Fruit fly (Drosophila melanogaster) whole organism, embryonic: ENCODE results near the gene bys.
A peak's percentile ranks its signal among the peaks of the same experiment; 100 is the strongest.

Experiments
- C15 ChIP-seq: fragments of 200-800 bp; sonication (Bioruptor generic); IDR thresholded peaks from 3 replicates; pipeline ENCODE4 v1.3.6; 2022; ENCODE audit warnings: missing biosample characterization, missing genetic modification characterization
- CG10274 ChIP-seq: fragments of 200-800 bp; sonication (Bioruptor generic); optimal IDR thresholded peaks from 3 replicates; lab custom pipeline; 2017; ENCODE audit warnings: missing biosample characterization, mild to moderate bottlenecking, missing genetic modification characterization
- CG11398 ChIP-seq: fragments of 200-800 bp; sonication (Bioruptor generic); optimal IDR thresholded peaks from 2 replicates; lab custom pipeline; 2016; ENCODE audit warnings: missing biosample characterization, missing genetic modification characterization
- CG11696 ChIP-seq: fragments of 200-800 bp; sonication (Bioruptor generic); IDR thresholded peaks from 2 replicates; pipeline ENCODE4 v1.3.6; 2022; ENCODE audit warnings: missing biosample characterization, missing genetic modification characterization
- CG13287 ChIP-seq: fragments of 200-800 bp; sonication (Bioruptor generic); IDR thresholded peaks from 2 replicates; pipeline ENCODE4 v1.3.6; 2022; ENCODE audit warnings: missing biosample characterization, missing genetic modification characterization; ENCODE audit not compliant: partially characterized antibody
- CG17359 ChIP-seq: fragments of 200-800 bp; sonication (Bioruptor generic); optimal IDR thresholded peaks from 3 replicates; lab custom pipeline; 2018; ENCODE audit warnings: missing biosample characterization, mild to moderate bottlenecking, missing genetic modification characterization, moderate library complexity
- CG2120 ChIP-seq: fragments of 200-800 bp; sonication (Bioruptor generic); optimal IDR thresholded peaks from 3 replicates; lab custom pipeline; 2016; ENCODE audit warnings: missing biosample characterization, missing genetic modification characterization
- CG2678 ChIP-seq: fragments of 200-800 bp; sonication (Bioruptor generic); optimal IDR thresholded peaks from 3 replicates; lab custom pipeline; 2019; ENCODE audit warnings: missing biosample characterization, mild to moderate bottlenecking, missing genetic modification characterization, moderate library complexity
- CG3163 ChIP-seq: fragments of 200-800 bp; sonication (Bioruptor generic); optimal IDR thresholded peaks from 3 replicates; lab custom pipeline; 2016; ENCODE audit warnings: missing biosample characterization, missing genetic modification characterization
- CG32767 ChIP-seq: fragments of 200-800 bp; sonication (Bioruptor generic); IDR thresholded peaks from 2 replicates; pipeline ENCODE4 v1.3.6; 2022; ENCODE audit warnings: missing biosample characterization, missing genetic modification characterization
- CG3847 ChIP-seq: fragments of 200-800 bp; sonication (Bioruptor generic); IDR thresholded peaks from 2 replicates; pipeline ENCODE4 v1.3.6; 2022; ENCODE audit warnings: missing biosample characterization, missing genetic modification characterization
- CG6254 ChIP-seq: fragments of 200-800 bp; sonication (Bioruptor generic); optimal IDR thresholded peaks from 3 replicates; lab custom pipeline; 2017; ENCODE audit warnings: mild to moderate bottlenecking, missing biosample characterization, missing genetic modification reagents, missing genetic modification characterization
- CG6272 ChIP-seq: fragments of 200-800 bp; sonication (Bioruptor generic); IDR thresholded peaks from 2 replicates; pipeline ENCODE4 v1.3.6; 2022; ENCODE audit warnings: missing biosample characterization, missing genetic modification characterization
- CG6689 ChIP-seq: fragments of 200-800 bp; sonication (Bioruptor generic); IDR thresholded peaks from 2 replicates; pipeline ENCODE4 v1.3.6; 2022; ENCODE audit warnings: missing biosample characterization, missing genetic modification characterization
- CG6765 ChIP-seq: fragments of 200-800 bp; sonication (Bioruptor generic); optimal IDR thresholded peaks from 3 replicates; lab custom pipeline; 2017; ENCODE audit warnings: missing biosample characterization, mild to moderate bottlenecking, missing genetic modification characterization
- CG7271 ChIP-seq: fragments of 200-800 bp; sonication (Bioruptor generic); optimal IDR thresholded peaks from 2 replicates; lab custom pipeline; 2018; ENCODE audit warnings: missing biosample characterization, mild to moderate bottlenecking, missing genetic modification characterization, moderate library complexity
- CG7372 ChIP-seq: fragments of 200-800 bp; sonication (Bioruptor generic); IDR thresholded peaks from 2 replicates; pipeline ENCODE4 v1.3.6; 2022; ENCODE audit warnings: missing biosample characterization, missing genetic modification characterization
- CG7987 ChIP-seq: fragments of 200-800 bp; sonication (Bioruptor generic); optimal IDR thresholded peaks from 2 replicates; lab custom pipeline; 2018; ENCODE audit warnings: missing biosample characterization, mild to moderate bottlenecking, missing genetic modification characterization, moderate library complexity
- CG8388 ChIP-seq: fragments of 200-800 bp; sonication (Bioruptor generic); optimal IDR thresholded peaks from 2 replicates; lab custom pipeline; 2019; ENCODE audit warnings: missing biosample characterization, mild to moderate bottlenecking, missing genetic modification characterization, moderate library complexity
- CrebB ChIP-seq: fragments of 200-800 bp; sonication (Bioruptor generic); optimal IDR thresholded peaks from 3 replicates; lab custom pipeline; 2018; ENCODE audit warnings: missing biosample characterization, mild to moderate bottlenecking, missing genetic modification characterization
- D19B ChIP-seq: fragments of 200-800 bp; sonication (Bioruptor generic); optimal IDR thresholded peaks from 2 replicates; lab custom pipeline; 2017; ENCODE audit warnings: missing biosample characterization, mild to moderate bottlenecking, missing genetic modification characterization
- Dad ChIP-seq: fragments of 200-800 bp; sonication (Bioruptor generic); optimal IDR thresholded peaks from 3 replicates; lab custom pipeline; 2016; ENCODE audit warnings: missing biosample characterization, missing genetic modification characterization
- Dip2 ChIP-seq: fragments of 200-800 bp; sonication (Bioruptor generic); IDR thresholded peaks from 2 replicates; pipeline ENCODE4 v1.3.6; 2022; ENCODE audit warnings: missing biosample characterization, missing genetic modification characterization
- Drgx ChIP-seq: fragments of 200-800 bp; sonication (Bioruptor generic); IDR thresholded peaks from 2 replicates; pipeline ENCODE4 v1.3.6; 2022; ENCODE audit warnings: missing biosample characterization, missing genetic modification characterization
- HmgD ChIP-seq: fragments of 200-800 bp; sonication (Bioruptor generic); optimal IDR thresholded peaks from 3 replicates; lab custom pipeline; 2016; ENCODE audit warnings: missing biosample characterization, missing genetic modification characterization
- MBD-R2 ChIP-seq: fragments of 200-800 bp; sonication (Bioruptor generic); IDR thresholded peaks from 2 replicates; pipeline ENCODE4 v1.3.6; 2022; ENCODE audit warnings: missing biosample characterization, missing genetic modification characterization
- YL-1 ChIP-seq: fragments of 200-800 bp; sonication (Bioruptor generic); optimal IDR thresholded peaks from 3 replicates; lab custom pipeline; 2017; ENCODE audit warnings: missing biosample characterization, mild to moderate bottlenecking, missing genetic modification characterization
- ash1 ChIP-seq: fragments of 200-800 bp; sonication (Bioruptor generic); optimal IDR thresholded peaks from 2 replicates; lab custom pipeline; 2018; ENCODE audit warnings: missing biosample characterization, mild to moderate bottlenecking, missing genetic modification characterization
- az2 ChIP-seq: fragments of 200-800 bp; sonication (Bioruptor generic); optimal IDR thresholded peaks from 3 replicates; lab custom pipeline; 2016; ENCODE audit warnings: missing biosample characterization, missing genetic modification characterization
- bcd ChIP-seq: fragments of 200-800 bp; sonication (Bioruptor generic); optimal IDR thresholded peaks from 2 replicates; lab custom pipeline; 2017; ENCODE audit warnings: missing biosample characterization, mild to moderate bottlenecking, missing genetic modification characterization
- bigmax ChIP-seq: fragments of 200-800 bp; sonication (Bioruptor generic); optimal IDR thresholded peaks from 2 replicates; lab custom pipeline; 2018; ENCODE audit warnings: missing biosample characterization, mild to moderate bottlenecking, missing genetic modification characterization
- cg ChIP-seq: fragments of 200-800 bp; sonication (Bioruptor generic); optimal IDR thresholded peaks from 3 replicates; lab custom pipeline; 2019; ENCODE audit warnings: missing biosample characterization, mild to moderate bottlenecking, missing genetic modification characterization, moderate library complexity
- cwo ChIP-seq: fragments of 200-800 bp; sonication (Bioruptor generic); optimal IDR thresholded peaks from 3 replicates; lab custom pipeline; 2017; ENCODE audit warnings: missing biosample characterization, missing genetic modification characterization, mild to moderate bottlenecking, moderate library complexity, missing genetic modification reagents
- eve ChIP-seq, 2 experiments: fragments of >200 bp; optimal IDR thresholded peaks; 2 replicates each; lab custom pipeline; 2017; ENCODE audit warnings: missing biosample characterization in 2 of 2, missing genetic modification characterization in 2 of 2
- eyg ChIP-seq: fragments of 200-800 bp; sonication (Bioruptor generic); optimal IDR thresholded peaks from 3 replicates; lab custom pipeline; 2016; ENCODE audit warnings: missing biosample characterization, missing genetic modification characterization
- fu2 ChIP-seq: fragments of 200-800 bp; sonication (Bioruptor generic); optimal IDR thresholded peaks from 2 replicates; lab custom pipeline; 2016; ENCODE audit warnings: missing biosample characterization, missing genetic modification characterization
- lilli ChIP-seq: fragments of 200-800 bp; sonication (Bioruptor generic); optimal IDR thresholded peaks from 3 replicates; lab custom pipeline; 2016; ENCODE audit warnings: missing biosample characterization, missing genetic modification characterization
- lov ChIP-seq, 2 experiments: fragments of 200-800 bp in 1 of 2; fragments of >200 bp in 1 of 2; sonication (Bioruptor generic) in 1 of 2; IDR thresholded peaks in 1 of 2; optimal IDR thresholded peaks in 1 of 2; 2 replicates in 1 of 2; 3 replicates in 1 of 2; pipeline versions ENCODE4 v1.3.6 to Lab custom; 2017 to 2022; ENCODE audit warnings: missing biosample characterization in 1 of 2, missing genetic modification characterization in 1 of 2
- mam ChIP-seq: fragments of 200-800 bp; sonication (Bioruptor generic); optimal IDR thresholded peaks from 3 replicates; lab custom pipeline; 2016; ENCODE audit warnings: missing biosample characterization, missing genetic modification characterization
- nom ChIP-seq: fragments of 200-800 bp; sonication (Bioruptor generic); optimal IDR thresholded peaks from 2 replicates; lab custom pipeline; 2017; ENCODE audit warnings: missing biosample characterization, missing genetic modification characterization, mild to moderate bottlenecking, moderate library complexity, missing genetic modification reagents
- phol ChIP-seq: fragments of 200-800 bp; sonication (Bioruptor generic); optimal IDR thresholded peaks from 3 replicates; lab custom pipeline; 2018; ENCODE audit warnings: missing biosample characterization, mild to moderate bottlenecking, missing genetic modification characterization, moderate library complexity
- pum ChIP-seq: fragments of 200-800 bp; sonication (Bioruptor generic); optimal IDR thresholded peaks from 2 replicates; lab custom pipeline; 2016; ENCODE audit warnings: missing biosample characterization, missing genetic modification characterization
- repo ChIP-seq: fragments of 200-800 bp; sonication (Bioruptor generic); optimal IDR thresholded peaks from 2 replicates; lab custom pipeline; 2016; ENCODE audit warnings: missing biosample characterization, missing genetic modification characterization
- shn ChIP-seq: fragments of 200-800 bp; sonication (Bioruptor generic); optimal IDR thresholded peaks from 3 replicates; lab custom pipeline; 2016; ENCODE audit warnings: missing biosample characterization, missing genetic modification characterization
- slou ChIP-seq: fragments of 200-800 bp; sonication (Bioruptor generic); optimal IDR thresholded peaks from 3 replicates; lab custom pipeline; 2016; ENCODE audit warnings: missing biosample characterization, missing genetic modification characterization
- ssp ChIP-seq: fragments of 200-800 bp; sonication (Bioruptor generic); IDR thresholded peaks from 2 replicates; pipeline ENCODE4 v1.3.6; 2022; ENCODE audit warnings: missing biosample characterization, missing genetic modification characterization
- trem ChIP-seq: fragments of 200-800 bp; optimal IDR thresholded peaks from 3 replicates; lab custom pipeline; 2019; ENCODE audit warnings: missing biosample characterization, mild to moderate bottlenecking, missing genetic modification characterization, moderate library complexity
- ttk ChIP-seq: fragments of 200-800 bp; sonication (Bioruptor generic); IDR thresholded peaks from 2 replicates; pipeline ENCODE4 v2.1.2; 2022; ENCODE audit warnings: missing biosample characterization, missing genetic modification characterization

bys gene

dm6 chrX:7901153-7902038 is at the start of gene bys, which contains the start of gene RpS6 (continued):
- peak; percentile 14 for TF ChIP-seq CG17359 (tag; lab: Kevin White, UChicago)
- TF ChIP-seq CG8388 (GFP tag; lab: Kevin White, UChicago), result peak; percentile 20
- TF ChIP-seq CG13287 (GFP tag; lab: Robert Waterston, UW), result peak; percentile 76
- no peak for TF ChIP-seq CG7372 (GFP tag; lab: Robert Waterston, UW)
- no peak for TF ChIP-seq HmgD (GFP tag; lab: Kevin White, UChicago)
- TF ChIP-seq CG11398, result no peak
- TF ChIP-seq bcd (GFP tag; lab: Kevin White, UChicago), result peak; percentile 47
- peak; percentile 46 for TF ChIP-seq CrebB (tag; lab: Kevin White, UChicago)
- TF ChIP-seq CG10274 (GFP tag; lab: Kevin White, UChicago), result peak; percentile 46
- peak; percentile 29 for TF ChIP-seq az2 (GFP tag; lab: Kevin White, UChicago)
- no peak for TF ChIP-seq ash1
- TF ChIP-seq ssp (GFP tag; lab: Robert Waterston, UW), result 0 out of 2 replicates have a peak, but pooled peaks have one; percentile 19
- no peak for TF ChIP-seq eve (GFP tag; optimal IDR thresholded peaks at IDR 0.05; lab: Kevin White, UChicago)
- TF ChIP-seq CG6765, result peak; percentile 75
- peak; percentile 76 for TF ChIP-seq CG7987 (GFP tag; lab: Kevin White, UChicago)
- TF ChIP-seq CG3847 (GFP tag; lab: Robert Waterston, UW), result peak; percentile 38; the same call in 1 of the 2 replicates
- peak; percentile 62 for TF ChIP-seq CG6272
- no peak for TF ChIP-seq D19B (GFP tag; lab: Kevin White, UChicago)
- peak; percentile 5; the same call in 1 of the 2 replicates for TF ChIP-seq CG6689 (GFP tag; lab: Robert Waterston, UW)
- TF ChIP-seq Dip2 (GFP tag; lab: Robert Waterston, UW), result no peak
- TF ChIP-seq pum (GFP tag; lab: Kevin White, UChicago), result peak; percentile 1
- peak; percentile 35 for TF ChIP-seq CG2678 (tag; lab: Kevin White, UChicago)
- no peak for TF ChIP-seq cg (GFP tag; lab: Kevin White, UChicago)
- peak; percentile 41 for TF ChIP-seq slou (GFP tag; lab: Kevin White, UChicago)
- TF ChIP-seq fu2 (GFP tag; lab: Kevin White, UChicago), result peak; percentile 12
- no peak for TF ChIP-seq lov (optimal IDR thresholded peaks at IDR 0.05; lab: Kevin White, UChicago)
- 0 out of 3 replicates have a peak, but pooled peaks have one; percentile 66 for TF ChIP-seq lov (GFP tag; IDR thresholded peaks at IDR 0.05; lab: Robert Waterston, UW)
- peak; percentile 34 for TF ChIP-seq CG7271 (tag; lab: Kevin White, UChicago)
- TF ChIP-seq shn (GFP tag; lab: Kevin White, UChicago), result no peak
- TF ChIP-seq CG3163 (GFP tag; lab: Kevin White, UChicago), result no peak
- peak; percentile 6 for TF ChIP-seq eyg (GFP tag; lab: Kevin White, UChicago)
- peak; percentile 49 for TF ChIP-seq Drgx (GFP tag; lab: Robert Waterston, UW)
- TF ChIP-seq nom (GFP tag; lab: Kevin White, UChicago), result peak; percentile 82
- TF ChIP-seq MBD-R2, result peak; percentile 38
- peak; percentile 60 for TF ChIP-seq cwo (GFP tag; lab: Kevin White, UChicago)
- TF ChIP-seq YL-1 (GFP tag; lab: Kevin White, UChicago), result peak; percentile 63
- TF ChIP-seq ttk (GFP tag; lab: Robert Waterston, UW), result peak; percentile 51; the same call in 1 of the 2 replicates
- no peak for TF ChIP-seq C15 (GFP tag; lab: Robert Waterston, UW)
- no peak for TF ChIP-seq CG11696 (GFP tag; lab: Robert Waterston, UW)
- TF ChIP-seq phol (tag; lab: Kevin White, UChicago), result peak; percentile 34
- TF ChIP-seq repo (GFP tag; lab: Kevin White, UChicago), result no peak
- TF ChIP-seq CG32767, result no peak
- TF ChIP-seq lilli (GFP tag; lab: Kevin White, UChicago), result peak; percentile 10
- TF ChIP-seq bigmax, result peak; percentile 7
- peak; percentile 62 for TF ChIP-seq CG2120 (GFP tag; lab: Kevin White, UChicago)
- TF ChIP-seq Dad (GFP tag; lab: Kevin White, UChicago), result no peak
- TF ChIP-seq CG6254, result peak; percentile 11
- TF ChIP-seq mam (GFP tag; lab: Kevin White, UChicago), result peak; percentile 31
- no peak for TF ChIP-seq trem (tag; lab: Kevin White, UChicago)
